Fruit fly (Drosophila melanogaster) whole organism, embryonic: ENCODE data around the gene CG6431.

Experiments
- CG13775 ChIP-seq: fragments of 200-800 bp; sonication (Bioruptor generic); optimal IDR thresholded peaks from 3 replicates; lab custom pipeline; 2017; ENCODE audit warnings: missing biosample characterization, mild to moderate bottlenecking, missing genetic modification characterization
- Gug ChIP-seq: fragments of 200-800 bp; sonication (Bioruptor generic); IDR thresholded peaks from 4 replicates; pipeline ENCODE4 v1.3.6; 2022; ENCODE audit warnings: missing biosample characterization, missing genetic modification characterization
- Vsx1 ChIP-seq: fragments of 200-800 bp; sonication (Bioruptor generic); optimal IDR thresholded peaks from 2 replicates; lab custom pipeline; 2017; ENCODE audit warnings: missing biosample characterization, mild to moderate bottlenecking, missing genetic modification characterization, missing genetic modification reagents
- ken ChIP-seq: fragments of 200-800 bp; sonication (Bioruptor generic); IDR thresholded peaks from 3 replicates; pipeline ENCODE4 v1.3.6; 2022; ENCODE audit warnings: missing biosample characterization, missing genetic modification characterization
- repo ChIP-seq: fragments of 200-800 bp; sonication (Bioruptor generic); optimal IDR thresholded peaks from 2 replicates; lab custom pipeline; 2016; ENCODE audit warnings: missing biosample characterization, missing genetic modification characterization

DNA sequence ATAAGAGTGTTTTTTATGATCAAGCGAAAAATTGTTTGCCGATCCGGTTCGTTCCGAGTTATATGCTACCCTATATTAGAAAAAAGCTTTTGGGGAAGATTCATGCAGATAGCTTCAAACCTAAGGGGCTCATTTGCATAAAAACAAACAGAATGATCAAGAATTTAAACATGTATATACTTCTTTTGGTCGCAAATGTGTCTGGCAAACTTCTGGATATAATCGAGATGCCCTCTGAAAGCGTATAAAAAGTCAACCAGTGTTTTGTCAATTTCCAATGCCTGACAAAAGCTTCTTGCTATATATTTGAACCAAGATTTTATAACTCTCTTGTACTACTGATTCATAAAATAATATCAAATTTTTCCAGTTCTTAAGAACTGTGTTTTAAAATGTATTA lies 38.3 kb upstream of the CG6431 start:
- no peak for TF ChIP-seq Gug
- TF ChIP-seq repo (GFP tag; lab: Kevin White, UChicago): no peak
- TF ChIP-seq CG13775: no peak
- TF ChIP-seq Vsx1 (GFP tag; lab: Kevin White, UChicago): no peak
- TF ChIP-seq ken (GFP tag; lab: Robert Waterston, UW): no peak
